Fruit fly (Drosophila melanogaster): ENCODE results near the gene CG32811.

The CG32811 gene

dm6 chrX:1298287-1298686 is at the start of gene CG32811:
CG32811 (minus strand) TSS chrX:1298387.
- TF ChIP-seq CG11294 (GFP tag; IDR thresholded peaks at IDR 0.05) (no peak), CG8119 (GFP tag; IDR thresholded peaks at IDR 0.05) (no peak), CG1621 (tag; optimal IDR thresholded peaks at IDR 0.05) (no peak), Eip75B (GFP tag; optimal IDR thresholded peaks at IDR 0.05) (no peak), Hr38 (GFP tag; optimal IDR thresholded peaks at IDR 0.05) (no peak), dsx (GFP tag; optimal IDR thresholded peaks at IDR 0.05; ENCODE audit: poor library complexity, severe bottlenecking) (no peak), CG3032 (tag; optimal IDR thresholded peaks at IDR 0.05) (no peak), CG10669 (GFP tag; optimal IDR thresholded peaks at IDR 0.05) (no peak)

DNA sequence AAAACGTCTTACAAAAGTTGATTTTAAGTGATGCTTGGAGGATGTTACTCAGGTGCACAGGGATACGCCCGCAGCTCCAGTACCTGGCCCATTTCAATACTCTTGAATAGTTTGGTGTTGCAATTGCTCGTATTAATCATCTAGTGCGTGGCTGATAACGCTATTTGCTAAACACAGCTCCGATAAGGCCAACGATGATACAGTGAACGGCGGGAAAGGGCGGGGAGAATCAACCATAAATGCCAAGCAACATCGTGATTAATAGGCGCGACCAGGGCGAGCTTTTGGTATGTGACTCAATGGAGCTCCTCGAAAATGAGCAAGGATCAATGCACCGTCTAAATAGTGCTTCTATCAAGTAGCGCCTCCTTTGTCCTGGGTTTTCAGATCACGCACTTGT is 48.6 kb upstream of the CG32811 start:
- TF ChIP-seq CG4318 (GFP tag; optimal IDR thresholded peaks at IDR 0.05) (no peak), CG3032 (tag; optimal IDR thresholded peaks at IDR 0.05) (no peak), Met (GFP tag; optimal IDR thresholded peaks at IDR 0.05) (no peak), Sox102F (GFP tag; optimal IDR thresholded peaks at IDR 0.05) (no peak), CG11762 (GFP tag; optimal IDR thresholded peaks at IDR 0.05; ENCODE audit: insufficient read depth) (no peak), Hr4 (GFP tag; optimal IDR thresholded peaks at IDR 0.05) (no peak), fkh (GFP tag; optimal IDR thresholded peaks at IDR 0.05) (no peak), Sox14 (GFP tag; optimal IDR thresholded peaks at IDR 0.05) (no peak), Lpt (GFP tag; optimal IDR thresholded peaks at IDR 0.05) (no peak), CG8632 (GFP tag; optimal IDR thresholded peaks at IDR 0.05) (no peak), CG6854 (GFP tag; optimal IDR thresholded peaks at IDR 0.05) (no peak), ss (GFP tag; optimal IDR thresholded peaks at IDR 0.05) (no peak), CG1621 (tag; optimal IDR thresholded peaks at IDR 0.05) (no peak), Eip78C (GFP tag) (no peak), eg (GFP tag; IDR thresholded peaks at IDR 0.05) (no peak), spab (GFP tag; optimal IDR thresholded peaks at IDR 0.05) (no peak), pdm3 (GFP tag; optimal IDR thresholded peaks at IDR 0.05) (no peak), Sox15 (GFP tag; optimal IDR thresholded peaks at IDR 0.05) (no peak), CG8119 (GFP tag; IDR thresholded peaks at IDR 0.05) (no peak), CG8319 (GFP tag; optimal IDR thresholded peaks at IDR 0.05) (no peak)

DNA sequence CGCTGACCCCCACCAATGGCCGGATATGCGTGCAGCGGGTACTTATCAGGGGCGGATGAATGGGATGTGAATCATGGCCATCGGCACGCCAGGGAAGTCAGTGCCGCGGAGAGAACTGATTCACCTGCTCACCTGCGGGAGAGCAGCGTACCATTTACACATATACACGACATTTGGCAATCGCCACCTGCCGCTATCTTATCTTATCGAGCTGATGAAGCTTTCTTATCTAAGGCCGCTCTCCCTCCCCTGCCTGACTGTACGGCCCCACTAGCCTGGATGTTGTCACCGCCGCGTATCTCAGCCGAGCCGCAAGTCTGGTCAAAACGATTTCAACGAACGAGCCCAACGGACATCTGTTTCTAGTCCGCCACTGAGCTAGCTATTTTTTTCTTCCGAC is 48.1 kb upstream of the CG32811 start, which contains the start of gene Tsp2A:
Gene Tsp2A, plus strand, starts transcription at position 298 of the 400 bp plus-strand sequence.
- TF ChIP-seq acj6 (GFP tag; optimal IDR thresholded peaks at IDR 0.05) (no peak), topi (GFP tag; optimal IDR thresholded peaks at IDR 0.05) (no peak), vri (GFP tag; optimal IDR thresholded peaks at IDR 0.05) (peak; percentile 96), lz (GFP tag; optimal IDR thresholded peaks at IDR 0.05) (no peak), CG11902 (GFP tag; optimal IDR thresholded peaks at IDR 0.05) (no peak), Hr4 (GFP tag; optimal IDR thresholded peaks at IDR 0.05) (no peak), Sox14 (GFP tag; optimal IDR thresholded peaks at IDR 0.05) (no peak)

DNA sequence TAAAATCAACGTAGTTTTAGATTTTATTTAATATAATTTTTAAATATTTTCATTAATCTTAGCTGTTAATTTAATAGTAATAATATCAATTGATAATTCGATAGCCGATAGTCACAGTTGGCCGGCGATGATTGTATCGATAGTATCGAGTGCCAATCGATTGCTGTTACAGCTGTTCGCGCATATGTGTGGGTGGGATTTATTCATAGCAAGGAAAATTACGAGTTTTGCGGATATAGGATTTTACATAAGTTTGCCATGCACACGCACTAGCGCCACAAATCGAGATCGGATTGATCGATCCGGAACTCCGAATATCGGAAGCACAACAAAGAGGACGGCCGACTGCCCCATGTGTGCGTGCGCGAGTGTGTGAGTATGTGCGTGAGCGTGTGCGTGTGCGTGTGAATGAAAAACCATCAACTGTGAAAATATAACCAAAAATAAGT is 43.8 kb upstream of the CG32811 start, which contains the start of gene Naa30A:
Gene Naa30A, plus strand, starts transcription at position 163 of the 449 bp plus-strand sequence.
- TF ChIP-seq CG34406 (GFP tag; optimal IDR thresholded peaks at IDR 0.05) (no peak), Hr4 (GFP tag; optimal IDR thresholded peaks at IDR 0.05) (no peak), eg (GFP tag; IDR thresholded peaks at IDR 0.05) (no peak), topi (GFP tag; optimal IDR thresholded peaks at IDR 0.05) (peak; percentile 11), cyc (GFP tag; optimal IDR thresholded peaks at IDR 0.05) (no peak), CG10631 (GFP tag; optimal IDR thresholded peaks at IDR 0.05) (no peak), Eip78C (GFP tag) (peak; percentile 77), Blimp-1 (GFP tag; optimal IDR thresholded peaks at IDR 0.05) (no peak), CG1621 (tag; optimal IDR thresholded peaks at IDR 0.05) (no peak), CG4318 (GFP tag; optimal IDR thresholded peaks at IDR 0.05) (no peak), net (GFP tag; optimal IDR thresholded peaks at IDR 0.05) (no peak), OdsH (GFP tag; optimal IDR thresholded peaks at IDR 0.05) (no peak), Sox102F (GFP tag; optimal IDR thresholded peaks at IDR 0.05) (peak; percentile 11), CG6808 (GFP tag; optimal IDR thresholded peaks at IDR 0.05) (no peak), fd85E (GFP tag; optimal IDR thresholded peaks at IDR 0.05) (no peak), CG6854 (GFP tag; optimal IDR thresholded peaks at IDR 0.05) (no peak), fd59A (GFP tag; optimal IDR thresholded peaks at IDR 0.05) (no peak), CG6163 (GFP tag; IDR thresholded peaks at IDR 0.05) (no peak), CG32006 (GFP tag; optimal IDR thresholded peaks at IDR 0.05) (no peak), Ets21C (GFP tag; optimal IDR thresholded peaks at IDR 0.05) (no peak), Met (GFP tag; optimal IDR thresholded peaks at IDR 0.05) (no peak), CG8632 (GFP tag; optimal IDR thresholded peaks at IDR 0.05) (no peak), CG11902 (GFP tag; optimal IDR thresholded peaks at IDR 0.05) (no peak), Eip93F (GFP tag; optimal IDR thresholded peaks at IDR 0.05) (no peak), achi (GFP tag; optimal IDR thresholded peaks at IDR 0.05) (no peak), CG3032 (tag; optimal IDR thresholded peaks at IDR 0.05) (no peak), CG11294 (GFP tag; IDR thresholded peaks at IDR 0.05) (no peak), dac (GFP tag; optimal IDR thresholded peaks at IDR 0.05) (no peak), Sox15 (GFP tag; optimal IDR thresholded peaks at IDR 0.05) (no peak)
